Worm (Caenorhabditis elegans) whole organism, early embryonic: ENCODE measurements around the gene Y39A1A.31.
A peak's percentile ranks its signal among the peaks of the same experiment; 100 is the strongest.

Experiments
- B0310.2 ChIP-seq: sonication (generic microtip); optimal IDR thresholded peaks from 2 replicates; lab custom pipeline; 2016; ENCODE audit warnings: mild to moderate bottlenecking, missing genetic modification characterization, missing compliant biosample characterization
- F13C5.2 ChIP-seq: sonication (generic microtip); optimal IDR thresholded peaks from 2 replicates; lab custom pipeline; 2017; ENCODE audit warnings: mild to moderate bottlenecking, missing genetic modification characterization, inconsistent platforms, missing compliant biosample characterization
- aly-1 ChIP-seq: sonication (generic microtip); optimal IDR thresholded peaks from 2 replicates; lab custom pipeline; 2016; ENCODE audit warnings: missing genetic modification characterization, missing compliant biosample characterization
- ama-1 ChIP-seq: fragments of 150-350 bp; optimal IDR thresholded peaks from 2 replicates; lab custom pipeline; 2014
- ceh-13 ChIP-seq: fragments of 200-800 bp; sonication (Bioruptor generic); optimal IDR thresholded peaks from 2 replicates; lab custom pipeline; 2018; ENCODE audit warnings: mild to moderate bottlenecking, missing genetic modification characterization, missing compliant biosample characterization
- ceh-36 ChIP-seq: sonication (generic microtip); optimal IDR thresholded peaks from 2 replicates; lab custom pipeline; 2016; ENCODE audit warnings: missing genetic modification characterization, inconsistent platforms, missing compliant biosample characterization
- ets-7 ChIP-seq: sonication (generic microtip); optimal IDR thresholded peaks from 2 replicates; lab custom pipeline; 2016; ENCODE audit warnings: missing genotype, missing genetic modification characterization, missing compliant biosample characterization
- flt-1 ChIP-seq: fragments of 200-800 bp; sonication (Bioruptor generic); IDR thresholded peaks from 2 replicates; pipeline ENCODE4 v1.3.6; 2022; ENCODE audit warnings: missing genetic modification characterization, missing compliant biosample characterization
- hmbx-1 ChIP-seq: sonication (generic microtip); optimal IDR thresholded peaks from 2 replicates; lab custom pipeline; 2016; ENCODE audit warnings: mild to moderate bottlenecking, missing genetic modification characterization, missing compliant biosample characterization
- hmg-4 ChIP-seq: fragments of 200-800 bp; sonication (Bioruptor generic); optimal IDR thresholded peaks from 2 replicates; lab custom pipeline; 2018; ENCODE audit warnings: mild to moderate bottlenecking, missing genetic modification characterization, missing compliant biosample characterization
- hnd-1 ChIP-seq: sonication (generic microtip); optimal IDR thresholded peaks from 2 replicates; lab custom pipeline; 2016; ENCODE audit warnings: missing genetic modification characterization, missing compliant biosample characterization
- pes-1 ChIP-seq: fragments of 200-800 bp; sonication (Bioruptor generic); IDR thresholded peaks from 2 replicates; pipeline ENCODE4 v1.3.6; 2022; ENCODE audit warnings: missing genetic modification reagents, missing genetic modification characterization, missing compliant biosample characterization
- scrt-1 ChIP-seq: fragments of 200-800 bp; sonication (Bioruptor generic); IDR thresholded peaks from 2 replicates; pipeline ENCODE4 v1.3.6; 2022; ENCODE audit warnings: missing genetic modification characterization, missing compliant biosample characterization
- sea-1 ChIP-seq: fragments of 200-800 bp; sonication (Bioruptor generic); conservative IDR thresholded peaks from 2 replicates; pipeline ENCODE4 v1.3.6; 2022; ENCODE audit warnings: missing genetic modification characterization, missing compliant biosample characterization
- tbx-11 ChIP-seq: fragments of 200-800 bp; sonication (Bioruptor generic); IDR thresholded peaks from 2 replicates; pipeline ENCODE4 v1.3.6; 2022; ENCODE audit warnings: missing genetic modification characterization, missing compliant biosample characterization
- tbx-37 ChIP-seq: fragments of 200-800 bp; sonication (Bioruptor generic); conservative IDR thresholded peaks from 2 replicates; pipeline ENCODE4 v1.3.6; 2022; ENCODE audit warnings: missing genetic modification reagents, missing genetic modification characterization, missing compliant biosample characterization
- tra-4 ChIP-seq: sonication (generic microtip); optimal IDR thresholded peaks from 2 replicates; lab custom pipeline; 2017; ENCODE audit warnings: missing genetic modification characterization, missing compliant biosample characterization

Y39A1A.31 gene

DNA sequence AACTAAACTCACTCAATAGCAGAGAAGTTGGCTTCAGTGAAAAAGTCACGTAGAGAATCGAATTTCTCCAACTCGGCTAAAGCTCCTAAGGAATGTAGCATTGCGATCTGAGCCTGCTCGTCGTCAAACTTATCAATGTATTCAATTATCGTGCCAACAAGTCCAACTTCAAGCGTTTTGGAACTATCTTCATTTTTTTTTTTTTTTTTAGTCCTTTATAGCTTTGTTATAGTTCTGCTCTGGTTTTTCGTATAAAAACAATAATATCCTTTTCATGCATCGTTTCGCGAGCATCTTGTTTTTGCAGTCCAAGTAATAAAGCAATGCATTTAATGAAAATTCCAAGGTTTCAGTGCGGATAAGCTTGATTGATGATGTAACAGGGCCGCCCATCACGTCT lies at the start of gene Y39A1A.31:
Gene Y39A1A.31, minus strand, starts transcription at position 101 of the 400 bp plus-strand sequence.
- TF ChIP-seq tbx-37 (GFP tag; lab: Robert Waterston, UW): no peak
- no peak for TF ChIP-seq flt-1
- no peak for TF ChIP-seq ama-1 (lab: Kevin White, UChicago)
- no peak for TF ChIP-seq pes-1 (GFP tag; lab: Robert Waterston, UW)

DNA sequence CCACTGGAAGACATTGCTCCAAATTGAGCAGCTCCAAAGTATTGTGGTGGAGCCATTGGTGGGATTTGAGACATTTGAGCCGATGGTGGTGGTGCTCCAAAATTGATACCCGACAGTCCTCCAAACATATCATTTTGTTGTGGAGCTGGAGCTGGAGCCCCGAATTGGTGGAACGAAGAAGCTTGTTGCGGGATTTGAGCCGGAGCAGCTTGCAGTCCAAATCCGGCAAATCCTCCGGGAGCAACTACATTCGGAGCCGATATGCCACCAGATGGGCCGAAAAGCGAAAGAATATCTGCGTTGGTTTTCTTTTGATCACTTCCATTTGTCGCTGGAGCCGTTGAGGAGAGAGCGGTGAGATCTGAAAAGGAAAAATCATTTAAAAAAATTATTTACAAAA lies 49.1 kb upstream of the Y39A1A.31 start:
- TF ChIP-seq tbx-37 (GFP tag; lab: Robert Waterston, UW) (no peak), tra-4 (no peak)

DNA sequence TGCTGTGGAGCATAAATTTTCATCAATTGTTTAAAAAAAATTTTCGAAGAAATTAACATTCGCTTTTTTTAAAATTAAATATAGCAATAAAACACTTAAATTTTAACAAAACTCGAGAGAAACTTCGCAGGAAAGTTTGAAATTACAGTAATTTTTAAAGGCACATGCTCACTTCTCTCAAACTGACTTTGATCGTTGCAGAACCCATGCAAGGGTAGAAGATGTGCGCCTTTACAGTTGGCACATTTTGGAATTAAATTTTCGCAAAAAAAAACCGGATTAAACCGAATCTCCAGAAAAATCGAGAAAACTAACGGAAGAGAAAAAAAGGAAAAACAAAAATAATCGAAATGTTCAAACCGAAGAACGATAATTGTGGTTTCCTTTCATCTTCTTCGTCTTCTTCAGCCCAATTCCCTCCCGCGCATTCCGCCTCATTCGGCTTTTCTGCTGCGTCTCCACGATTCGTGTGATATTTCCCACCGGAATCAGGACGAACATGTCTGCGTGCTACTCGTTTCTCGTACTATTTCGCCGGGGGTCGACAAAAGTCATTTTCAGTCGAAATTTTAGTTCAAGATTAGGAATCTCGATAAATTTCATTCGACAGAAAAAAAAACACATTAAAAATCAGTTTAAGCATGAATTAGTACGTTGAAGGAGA lies 47.5 kb upstream of the Y39A1A.31 start:
- TF ChIP-seq tbx-11: no peak
- no peak for TF ChIP-seq sea-1 (GFP tag; lab: Robert Waterston, UW)
- no peak for TF ChIP-seq pes-1 (GFP tag; lab: Robert Waterston, UW)
- TF ChIP-seq ets-7 (tag; lab: Kevin White, UChicago): no peak
- no peak for TF ChIP-seq scrt-1
- TF ChIP-seq F13C5.2 (tag; lab: Kevin White, UChicago): no peak
- no peak for TF ChIP-seq hmbx-1 (tag; lab: Kevin White, UChicago)
- TF ChIP-seq hnd-1 (tag; lab: Kevin White, UChicago): no peak
- no peak for TF ChIP-seq ama-1 (lab: Kevin White, UChicago)
- TF ChIP-seq hmg-4 (GFP tag; lab: Kevin White, UChicago): no peak
- no peak for TF ChIP-seq ceh-36 (tag; lab: Kevin White, UChicago)
- TF ChIP-seq B0310.2 (tag; lab: Kevin White, UChicago): no peak
- no peak for TF ChIP-seq tbx-37 (GFP tag; lab: Robert Waterston, UW)

DNA sequence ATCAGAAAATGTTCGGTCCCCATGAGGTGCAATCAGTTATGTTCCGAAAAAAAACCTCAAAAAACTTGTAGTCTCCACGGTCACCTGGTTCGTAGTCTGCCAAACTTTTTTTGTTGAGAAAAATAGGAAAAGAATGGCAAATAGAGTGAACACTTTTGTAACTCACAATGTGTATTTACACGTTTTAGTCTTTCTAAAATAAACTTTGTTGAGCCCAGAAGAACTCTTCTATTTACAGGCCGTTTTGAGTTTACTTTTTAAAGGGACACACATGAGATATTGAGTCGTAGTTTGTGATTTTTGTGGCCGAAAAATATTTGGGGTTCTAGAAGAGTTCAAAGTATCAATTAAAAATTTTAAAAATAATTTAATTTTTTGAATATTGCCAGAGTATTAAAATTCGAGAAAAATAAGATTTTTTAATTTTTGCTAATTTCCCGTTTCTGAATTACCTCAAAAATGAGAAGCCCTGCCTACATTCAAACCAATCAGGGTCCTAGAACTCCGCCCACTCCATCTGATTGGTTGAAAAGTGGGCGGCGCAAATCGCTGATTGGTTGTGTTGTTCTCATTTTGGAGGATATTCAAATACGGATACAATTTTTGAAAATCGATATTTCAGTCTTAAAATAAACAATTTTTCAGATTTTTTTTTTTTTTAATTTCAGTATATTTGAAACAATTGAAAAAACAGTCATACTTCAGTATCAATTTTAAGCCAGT lies 45.7 kb upstream of the Y39A1A.31 start:
- TF ChIP-seq scrt-1: no peak
- no peak for TF ChIP-seq hmbx-1 (tag; lab: Kevin White, UChicago)
- TF ChIP-seq tbx-37 (GFP tag; lab: Robert Waterston, UW): no peak
- no peak for TF ChIP-seq hmg-4 (GFP tag; lab: Kevin White, UChicago)
- TF ChIP-seq flt-1: no peak
- TF ChIP-seq ceh-36 (tag; lab: Kevin White, UChicago): no peak
- no peak for TF ChIP-seq aly-1
- TF ChIP-seq tbx-11: no peak
- TF ChIP-seq ama-1 (lab: Kevin White, UChicago): no peak
- TF ChIP-seq F13C5.2 (tag; lab: Kevin White, UChicago): no peak
- TF ChIP-seq sea-1 (GFP tag; lab: Robert Waterston, UW): no peak
- TF ChIP-seq hnd-1 (tag; lab: Kevin White, UChicago): no peak
- no peak for TF ChIP-seq ets-7 (tag; lab: Kevin White, UChicago)
- no peak for TF ChIP-seq B0310.2 (tag; lab: Kevin White, UChicago)
- TF ChIP-seq ceh-13: no peak
- no peak for TF ChIP-seq pes-1 (GFP tag; lab: Robert Waterston, UW)
- no peak for TF ChIP-seq tra-4

DNA sequence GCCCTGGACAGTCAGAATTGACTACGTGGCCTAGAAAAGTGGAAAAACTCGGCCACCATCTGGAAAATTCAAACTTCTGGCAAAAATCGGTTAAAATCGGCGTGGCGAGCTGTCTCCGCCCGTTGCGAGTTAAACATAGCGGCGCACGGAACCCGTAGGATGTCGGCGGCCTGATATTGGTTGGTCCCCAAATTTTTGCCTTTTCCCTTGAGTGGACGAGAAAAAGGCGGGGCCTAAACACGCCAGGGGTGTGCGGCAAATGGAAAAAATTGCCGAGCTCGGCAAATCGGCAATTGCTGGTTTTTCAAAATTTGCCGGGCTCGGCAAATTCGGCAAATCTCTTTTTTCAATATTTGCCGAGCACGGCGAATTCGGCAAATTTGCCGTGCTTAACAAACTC lies 44.3 kb upstream of the Y39A1A.31 start:
- TF ChIP-seq F13C5.2 (tag; lab: Kevin White, UChicago) (no peak), pes-1 (GFP tag; lab: Robert Waterston, UW) (0 out of 2 replicates have a peak, but pooled peaks have one; percentile 19)

DNA sequence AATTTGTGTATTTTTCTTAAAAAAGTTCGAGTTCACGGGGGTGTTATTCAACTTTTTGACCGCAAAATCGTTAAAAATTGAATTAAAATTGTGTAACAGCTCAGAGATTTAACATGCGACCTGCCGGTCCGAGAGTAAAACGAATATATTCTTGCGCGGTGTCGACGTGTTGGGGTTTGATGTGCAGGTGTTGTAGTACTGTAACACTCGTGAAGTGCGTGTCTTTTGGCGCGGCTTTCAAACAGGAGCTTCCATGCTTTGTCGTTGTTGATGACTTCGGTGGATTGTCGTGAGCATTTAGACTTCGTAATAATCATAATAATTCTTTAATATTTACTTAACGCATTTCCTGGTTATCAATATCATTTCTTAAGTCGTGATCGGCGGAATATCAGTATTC lies 41.6 kb upstream of the Y39A1A.31 start, which contains the start of gene tat-3:
Gene tat-3, minus strand, starts transcription at position 196 of the 400 bp plus-strand sequence.
- TF ChIP-seq aly-1: no peak
- TF ChIP-seq flt-1: no peak
- no peak for TF ChIP-seq ceh-13
- no peak for TF ChIP-seq ets-7 (tag; lab: Kevin White, UChicago)
- TF ChIP-seq B0310.2 (tag; lab: Kevin White, UChicago): no peak
- no peak for TF ChIP-seq hnd-1 (tag; lab: Kevin White, UChicago)
- TF ChIP-seq hmbx-1 (tag; lab: Kevin White, UChicago): no peak
- no peak for TF ChIP-seq tbx-11
- TF ChIP-seq hmg-4 (GFP tag; lab: Kevin White, UChicago): no peak
- TF ChIP-seq F13C5.2 (tag; lab: Kevin White, UChicago): no peak
- no peak for TF ChIP-seq pes-1 (GFP tag; lab: Robert Waterston, UW)
- no peak for TF ChIP-seq tra-4
- TF ChIP-seq sea-1 (GFP tag; lab: Robert Waterston, UW): no peak
- TF ChIP-seq scrt-1: no peak
- TF ChIP-seq ceh-36 (tag; lab: Kevin White, UChicago): no peak
- TF ChIP-seq tbx-37 (GFP tag; lab: Robert Waterston, UW): no peak
- TF ChIP-seq ama-1 (lab: Kevin White, UChicago): no peak

DNA sequence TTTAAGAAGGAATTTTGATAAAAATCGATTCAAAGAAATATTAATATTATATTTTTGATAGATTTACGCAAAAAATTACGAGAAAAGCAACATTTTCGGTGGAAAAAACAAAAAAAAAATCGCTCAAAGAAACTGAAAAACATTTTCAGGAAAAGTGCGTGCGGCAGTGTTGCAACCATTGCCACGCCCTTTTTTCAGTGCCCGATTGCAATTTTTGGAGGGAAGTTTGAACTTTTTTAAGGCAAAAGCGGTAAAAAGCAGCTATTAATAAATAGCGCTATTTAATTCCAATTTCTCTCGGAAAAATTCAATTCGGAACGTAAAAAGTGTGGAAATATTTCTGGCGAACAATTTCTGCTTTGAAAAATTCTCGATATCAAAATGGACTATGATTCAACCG lies 32.1 kb upstream of the Y39A1A.31 start:
- TF ChIP-seq ama-1 (lab: Kevin White, UChicago) (no peak), pes-1 (GFP tag; lab: Robert Waterston, UW) (no peak)

DNA sequence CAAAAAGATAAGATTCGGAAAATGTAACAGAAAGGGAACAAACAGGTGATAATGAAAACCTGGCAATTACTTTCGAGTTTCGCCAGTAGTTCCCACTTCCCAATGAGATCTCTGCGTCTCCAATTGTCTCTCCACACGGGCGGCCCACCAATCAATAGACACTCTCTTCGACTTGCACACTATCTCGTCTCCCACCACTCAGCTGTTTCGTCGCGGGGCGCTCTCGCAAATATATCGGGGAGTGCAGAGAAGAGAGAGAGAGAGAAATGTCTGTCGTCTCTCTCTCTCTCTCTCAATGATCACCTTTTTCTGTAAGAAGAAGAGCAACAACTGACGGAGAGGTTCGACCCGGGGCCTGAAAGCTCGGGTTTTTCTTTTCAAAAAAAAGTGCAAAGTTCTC lies 31.2 kb upstream of the Y39A1A.31 start:
- TF ChIP-seq pes-1 (GFP tag; lab: Robert Waterston, UW): no peak
- TF ChIP-seq aly-1: no peak
- TF ChIP-seq B0310.2 (tag; lab: Kevin White, UChicago): no peak
- no peak for TF ChIP-seq ceh-36 (tag; lab: Kevin White, UChicago)
- TF ChIP-seq hmg-4 (GFP tag; lab: Kevin White, UChicago): peak; percentile 6
- no peak for TF ChIP-seq ceh-13
- no peak for TF ChIP-seq tra-4
- TF ChIP-seq ets-7 (tag; lab: Kevin White, UChicago): no peak
- TF ChIP-seq flt-1: 0 out of 2 replicates have a peak, but pooled peaks have one; percentile 20
- no peak for TF ChIP-seq ama-1 (lab: Kevin White, UChicago)
- no peak for TF ChIP-seq tbx-37 (GFP tag; lab: Robert Waterston, UW)
- TF ChIP-seq hnd-1 (tag; lab: Kevin White, UChicago): no peak
- peak; percentile 40 for TF ChIP-seq F13C5.2 (tag; lab: Kevin White, UChicago)
- no peak for TF ChIP-seq tbx-11
- TF ChIP-seq sea-1 (GFP tag; lab: Robert Waterston, UW): no peak
- TF ChIP-seq hmbx-1 (tag; lab: Kevin White, UChicago): no peak
- TF ChIP-seq scrt-1: no peak
